Fruit fly (Drosophila melanogaster) whole organism: ENCODE measurements around the gene CG43091.

ENCODE experiments used
- CG8478 ChIP-seq: fragments of >200 bp; optimal IDR thresholded peaks from 2 replicates; lab custom pipeline; 2018; ENCODE audit warnings: inconsistent platforms
- Dll ChIP-seq: fragments of >200 bp; optimal IDR thresholded peaks from 2 replicates; lab custom pipeline; 2017
- EcR ChIP-seq, 2 experiments: fragments of >200 bp; optimal IDR thresholded peaks; 2 replicates each; lab custom pipeline; 2017; ENCODE audit warnings: missing biosample characterization in 2 of 2, missing genetic modification characterization in 2 of 2, missing genetic modification reagents in 2 of 2
- pan ChIP-seq: fragments of >200 bp; optimal IDR thresholded peaks from 2 replicates; lab custom pipeline; 2017
- psq ChIP-seq: fragments of >200 bp; optimal IDR thresholded peaks from 2 replicates; lab custom pipeline; 2017
- usp ChIP-seq: fragments of >200 bp; optimal IDR thresholded peaks from 2 replicates; lab custom pipeline; 2017; ENCODE audit warnings: missing biosample characterization, missing genetic modification characterization, mixed read lengths

- TF ChIP-seq Dll (lab: Kevin White, UChicago): no peak
- TF ChIP-seq CG8478 (lab: Kevin White, UChicago): no peak
- no peak for TF ChIP-seq psq (lab: Kevin White, UChicago)
- no peak for TF ChIP-seq usp (GFP tag; lab: Kevin White, UChicago)
- no peak for TF ChIP-seq pan (lab: Kevin White, UChicago)
- no peak for TF ChIP-seq EcR (GFP tag; optimal IDR thresholded peaks at IDR 0.05; lab: Kevin White, UChicago)
Observed at dm6 chr3R:22803655-22804341, 35.3 kb upstream of the CG43091 start, which contains the start of gene CG7031.
